Fruit fly (Drosophila melanogaster) ovary, adult (tissue): ENCODE data around the gene CG31104.

Source experiments
- CG17801 ChIP-seq: fragments of 200-800 bp; optimal IDR thresholded peaks from 2 replicates; lab custom pipeline; 2019; ENCODE audit warnings: missing biosample characterization, mild to moderate bottlenecking, missing genetic modification characterization, moderate library complexity; ENCODE audit not compliant: partially characterized antibody

The CG31104 gene

DNA sequence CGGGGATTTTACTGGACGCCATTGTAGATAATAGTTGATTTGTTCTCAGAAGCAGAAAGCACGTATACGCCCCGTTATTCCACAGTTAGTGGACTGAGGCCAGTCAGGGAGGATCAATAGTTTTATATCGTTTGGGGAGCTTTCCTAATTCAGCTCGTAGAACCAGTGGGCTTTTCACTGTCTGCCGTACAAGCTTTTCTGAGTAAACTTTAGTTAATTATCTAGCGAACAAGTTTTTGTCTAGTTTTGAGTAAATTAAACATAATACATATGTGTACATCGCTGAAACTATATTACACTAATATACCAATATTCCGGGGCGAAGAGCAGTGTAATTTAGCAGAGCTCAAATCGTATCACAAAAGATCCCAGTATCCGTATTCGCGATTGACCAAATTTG is 37.4 kb downstream of the CG31104 start, which contains the start of gene CG10562:
TSS of gene CG10562 (minus strand) at position 101 of the 400 bp plus-strand sequence.
- no peak for TF ChIP-seq CG17801 (GFP tag; lab: Kevin White, UChicago)

DNA sequence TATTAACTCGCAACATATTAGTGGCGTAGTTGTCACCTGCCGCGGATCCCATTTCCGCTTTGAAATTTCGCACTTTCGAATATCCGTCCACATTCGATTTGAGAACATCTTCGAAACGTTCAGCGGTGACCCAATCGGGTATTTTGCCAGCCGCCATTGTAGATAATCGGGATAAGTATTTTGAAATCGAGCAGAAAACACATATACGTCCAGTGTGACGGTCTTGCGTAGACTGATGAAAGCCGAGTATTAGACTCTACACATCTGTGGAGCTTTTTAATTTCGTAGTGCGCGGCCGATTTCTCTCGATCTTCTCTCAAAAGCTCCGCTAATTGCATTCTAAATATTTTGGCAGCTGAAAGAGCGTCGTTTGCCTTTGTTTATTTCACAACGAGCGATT is 43.8 kb downstream of the CG31104 start, which contains the start of gene CHKov1:
TSS of gene CHKov1 (minus strand) at position 238 of the 400 bp plus-strand sequence.
- TF ChIP-seq CG17801 (GFP tag; lab: Kevin White, UChicago), result no peak

DNA sequence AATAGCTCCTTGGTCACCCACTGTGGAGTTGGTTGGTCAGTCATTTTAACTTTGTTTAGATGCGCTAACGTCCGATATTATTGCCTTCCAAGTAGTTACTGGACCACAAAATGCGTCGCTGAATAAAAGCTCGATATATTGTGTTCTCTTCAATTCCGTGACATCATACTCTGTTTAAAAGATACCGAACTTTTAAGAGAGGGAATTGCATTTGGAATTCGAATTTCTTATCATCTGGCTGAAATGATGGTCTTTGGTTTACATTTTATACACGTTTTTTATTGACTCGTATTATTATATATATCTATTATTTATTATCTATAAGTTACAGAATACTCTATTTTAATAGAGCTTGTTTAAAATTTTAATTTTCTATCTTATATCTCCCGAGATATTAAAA is 45.8 kb downstream of the CG31104 start, which contains the start of gene CHKov2:
TSS of gene CHKov2 (minus strand) at position 101 of the 400 bp plus-strand sequence.
- TF ChIP-seq CG17801 (GFP tag; lab: Kevin White, UChicago), result no peak

DNA sequence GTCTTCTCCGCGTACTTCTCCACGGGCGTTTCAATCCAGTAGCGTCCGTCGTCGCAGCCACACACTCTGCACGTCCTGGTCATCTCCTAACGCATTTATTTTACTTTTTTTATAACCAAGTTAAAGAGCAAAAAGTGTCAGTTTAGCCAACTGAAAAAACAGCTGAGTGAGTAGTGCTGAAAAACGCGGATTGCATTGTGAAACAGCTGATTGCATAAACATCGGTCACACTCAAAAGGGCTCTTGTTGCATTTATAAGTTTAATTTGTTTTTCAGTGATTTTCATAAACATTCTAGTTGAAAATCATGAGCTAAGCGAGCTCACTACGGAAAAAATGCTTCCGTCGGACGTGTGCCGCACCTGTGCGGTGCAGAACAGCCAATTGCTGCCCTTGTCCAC is 49.8 kb downstream of the CG31104 start, which contains the start of the genes CG10669 and CG11902:
TSS of gene CG10669 (minus strand) at position 179 of the 400 bp plus-strand sequence.
TSS of gene CG11902 (plus strand) at position 193 of the 400 bp plus-strand sequence.
- no peak for TF ChIP-seq CG17801 (GFP tag; lab: Kevin White, UChicago)
